Worm (Caenorhabditis elegans) whole organism, young adult: ENCODE results near the gene Y22D7AL.11.
A peak's percentile ranks its signal among the peaks of the same experiment; 100 is the strongest.

Experiments
- B0019.2 ChIP-seq: fragments of 200-800 bp; sonication (Bioruptor generic); conservative IDR thresholded peaks from 2 replicates; pipeline ENCODE4 v1.3.6; 2022; ENCODE audit warnings: missing genetic modification reagents, missing genetic modification characterization, missing compliant biosample characterization
- B0261.1 ChIP-seq: sonication (generic microtip); optimal IDR thresholded peaks from 2 replicates; lab custom pipeline; 2016; ENCODE audit warnings: mild to moderate bottlenecking, missing genetic modification characterization, moderate library complexity, missing compliant biosample characterization
- F49E8.2 ChIP-seq: sonication (generic microtip); optimal IDR thresholded peaks from 3 replicates; lab custom pipeline; 2017; ENCODE audit warnings: missing genetic modification characterization, mild to moderate bottlenecking, missing compliant biosample characterization, antibody characterized with exemption, moderate library complexity; ENCODE audit not compliant: insufficient read depth
- K11D2.4 ChIP-seq: fragments of 200-800 bp; sonication (Bioruptor generic); IDR thresholded peaks from 2 replicates; pipeline ENCODE4 v1.3.6; 2022; ENCODE audit warnings: missing genetic modification reagents, missing genetic modification characterization, missing compliant biosample characterization
- K12H6.12 ChIP-seq: fragments of 200-800 bp; sonication (Bioruptor generic); optimal IDR thresholded peaks from 2 replicates; lab custom pipeline; 2018; ENCODE audit warnings: mild to moderate bottlenecking, missing genetic modification characterization, missing compliant biosample characterization
- T07F8.4 ChIP-seq: sonication (generic microtip); optimal IDR thresholded peaks from 2 replicates; lab custom pipeline; 2016; ENCODE audit warnings: mild to moderate bottlenecking, missing genetic modification characterization, moderate library complexity, missing compliant biosample characterization
- T26A5.8 ChIP-seq: sonication (generic microtip); optimal IDR thresholded peaks from 2 replicates; lab custom pipeline; 2016; ENCODE audit warnings: missing genetic modification characterization, missing compliant biosample characterization
- Y79H2A.3 ChIP-seq: fragments of 200-800 bp; sonication (Bioruptor generic); conservative IDR thresholded peaks from 2 replicates; pipeline ENCODE4 v1.3.6; 2022; ENCODE audit warnings: missing genetic modification reagents, missing genetic modification characterization, missing compliant biosample characterization
- akir-1 ChIP-seq: fragments of 200-800 bp; sonication (Bioruptor generic); optimal IDR thresholded peaks from 2 replicates; lab custom pipeline; 2018; ENCODE audit warnings: mild to moderate bottlenecking, missing genetic modification characterization, moderate library complexity, missing compliant biosample characterization
- ama-1 ChIP-seq, 3 experiments: fragments of 150-350 bp in 1 of 3; sonication (generic microtip) in 2 of 3; optimal IDR thresholded peaks; 2 replicates each; lab custom pipeline; 2014 to 2018; ENCODE audit warnings: missing biosample characterization in 2 of 3, missing genetic modification characterization in 2 of 3, missing genetic modification reagents in 2 of 3
- aptf-3 ChIP-seq: fragments of 200-800 bp; sonication (Bioruptor generic); IDR thresholded peaks from 2 replicates; pipeline ENCODE4 v1.3.6; 2022; ENCODE audit warnings: missing genetic modification characterization, missing compliant biosample characterization
- athp-1 ChIP-seq: sonication (generic microtip); optimal IDR thresholded peaks from 2 replicates; lab custom pipeline; 2017; ENCODE audit warnings: mild to moderate bottlenecking, missing genetic modification characterization, missing compliant biosample characterization
- ceh-100 ChIP-seq: fragments of 200-800 bp; sonication (Bioruptor generic); IDR thresholded peaks from 2 replicates; pipeline ENCODE4 v1.3.6; 2022; ENCODE audit warnings: missing genetic modification reagents, missing genetic modification characterization, missing compliant biosample characterization
- ceh-27 ChIP-seq: fragments of 200-800 bp; sonication (Bioruptor generic); optimal IDR thresholded peaks from 2 replicates; lab custom pipeline; 2018; ENCODE audit warnings: mild to moderate bottlenecking, missing genetic modification characterization, moderate library complexity, missing compliant biosample characterization
- dox-1 ChIP-seq: fragments of 200-800 bp; sonication (Bioruptor generic); IDR thresholded peaks from 2 replicates; pipeline ENCODE4 v1.3.6; 2022; ENCODE audit warnings: missing genetic modification reagents, missing genetic modification characterization, missing compliant biosample characterization
- efl-1 ChIP-seq: fragments of 150-350 bp; optimal IDR thresholded peaks from 2 replicates; lab custom pipeline; 2014; ENCODE audit warnings: missing biosample characterization, missing genetic modification reagents, missing genetic modification characterization
- egl-18 ChIP-seq: fragments of 200-800 bp; sonication (Bioruptor generic); IDR thresholded peaks from 2 replicates; pipeline ENCODE4 v1.3.6; 2022; ENCODE audit warnings: missing genetic modification reagents, missing genetic modification characterization, missing compliant biosample characterization
- egrh-3 ChIP-seq: fragments of 200-800 bp; sonication (Bioruptor generic); IDR thresholded peaks from 2 replicates; pipeline ENCODE4 v1.3.6; 2022; ENCODE audit warnings: missing genetic modification reagents, missing genetic modification characterization, missing compliant biosample characterization
- fkh-3 ChIP-seq: sonication (generic microtip); optimal IDR thresholded peaks from 2 replicates; lab custom pipeline; 2016; ENCODE audit warnings: mild to moderate bottlenecking, missing genetic modification characterization, missing compliant biosample characterization
- hlh-12 ChIP-seq: sonication (generic microtip); optimal IDR thresholded peaks from 2 replicates; lab custom pipeline; 2016; ENCODE audit warnings: missing genetic modification characterization, missing compliant biosample characterization
- hlh-26 ChIP-seq: fragments of 200-800 bp; sonication (Bioruptor generic); conservative IDR thresholded peaks from 2 replicates; pipeline ENCODE4 v1.3.6; 2022; ENCODE audit warnings: missing genetic modification reagents, missing genetic modification characterization, missing compliant biosample characterization
- hmg-20 ChIP-seq: fragments of 200-800 bp; sonication (Bioruptor generic); IDR thresholded peaks from 2 replicates; pipeline ENCODE4 v1.3.6; 2022; ENCODE audit warnings: missing genetic modification reagents, missing genetic modification characterization, missing compliant biosample characterization
- lsl-1 ChIP-seq: fragments of 200-800 bp; sonication (Bioruptor generic); optimal IDR thresholded peaks from 2 replicates; lab custom pipeline; 2018; ENCODE audit warnings: mild to moderate bottlenecking, missing genetic modification characterization, moderate library complexity, missing compliant biosample characterization
- madf-3 ChIP-seq: fragments of 200-800 bp; sonication (Bioruptor generic); IDR thresholded peaks from 2 replicates; pipeline ENCODE4 v1.3.6; 2022; ENCODE audit warnings: missing genetic modification reagents, missing genetic modification characterization, missing compliant biosample characterization
- madf-8 ChIP-seq: fragments of 200-800 bp; sonication (Bioruptor generic); conservative IDR thresholded peaks from 2 replicates; pipeline ENCODE4 v1.3.6; 2022; ENCODE audit warnings: missing genetic modification reagents, missing genetic modification characterization, missing compliant biosample characterization
- mcd-1 ChIP-seq: fragments of 200-800 bp; sonication (Bioruptor generic); IDR thresholded peaks from 2 replicates; pipeline ENCODE4 v1.3.6; 2022; ENCODE audit warnings: missing genetic modification reagents, missing genetic modification characterization, missing compliant biosample characterization
- mel-28 ChIP-seq: sonication (generic microtip); optimal IDR thresholded peaks from 2 replicates; lab custom pipeline; 2016; ENCODE audit warnings: borderline replicate concordance, mild to moderate bottlenecking, missing genetic modification characterization, missing compliant biosample characterization
- mes-4 ChIP-seq: sonication (generic microtip); optimal IDR thresholded peaks from 2 replicates; lab custom pipeline; 2016; ENCODE audit warnings: missing genotype, missing genetic modification characterization, missing compliant biosample characterization
- nfya-2 ChIP-seq: fragments of 200-800 bp; sonication (Bioruptor generic); IDR thresholded peaks from 2 replicates; pipeline ENCODE4 v1.3.6; 2022; ENCODE audit warnings: missing genetic modification reagents, missing genetic modification characterization, missing compliant biosample characterization
- nhr-179 ChIP-seq: sonication (generic microtip); optimal IDR thresholded peaks from 2 replicates; lab custom pipeline; 2016; ENCODE audit warnings: mild to moderate bottlenecking, missing genetic modification characterization, missing compliant biosample characterization
- nhr-90 ChIP-seq: sonication (generic microtip); optimal IDR thresholded peaks from 2 replicates; lab custom pipeline; 2016; ENCODE audit warnings: missing genotype, mild to moderate bottlenecking, missing genetic modification characterization, missing compliant biosample characterization
- pha-4 ChIP-seq: fragments of 150-350 bp; sonication (generic microtip); optimal IDR thresholded peaks from 2 replicates; lab custom pipeline; 2014; ENCODE audit warnings: missing biosample characterization, missing genetic modification reagents, missing genetic modification characterization
- rcor-1 ChIP-seq: fragments of 200-800 bp; sonication (Bioruptor generic); IDR thresholded peaks from 2 replicates; pipeline ENCODE4 v1.3.6; 2022; ENCODE audit warnings: missing genetic modification reagents, missing genetic modification characterization, missing compliant biosample characterization
- rec-8 ChIP-seq, 2 experiments: sonication (generic microtip); optimal IDR thresholded peaks; 2 replicates each; lab custom pipeline; 2016; ENCODE audit warnings: mild to moderate bottlenecking in 2 of 2, missing genetic modification characterization in 2 of 2, missing genetic modification reagents in 2 of 2, missing genotype in 2 of 2, missing biosample characterization in 1 of 2, missing compliant biosample characterization in 1 of 2, moderate library complexity in 1 of 2
- snpc-1.3 ChIP-seq: sonication (generic microtip); optimal IDR thresholded peaks from 2 replicates; lab custom pipeline; 2017; ENCODE audit warnings: missing genetic modification characterization, mild to moderate bottlenecking, missing compliant biosample characterization, antibody characterized with exemption, moderate library complexity, missing genotype, missing genetic modification reagents; ENCODE audit not compliant: insufficient read depth
- snpc-4 ChIP-seq, 5 experiments: fragments of 150-350 bp in 1 of 5; sonication (generic microtip) in 4 of 5; optimal IDR thresholded peaks; 2 replicates each; lab custom pipeline; 2014 to 2018; ENCODE audit warnings: missing genetic modification characterization in 5 of 5, missing biosample characterization in 3 of 5, antibody characterized with exemption in 2 of 5, mild to moderate bottlenecking in 2 of 5, missing compliant biosample characterization in 2 of 5, missing genotype in 2 of 5, moderate library complexity in 2 of 5, missing genetic modification reagents in 1 of 5
- tbp1 ChIP-seq: fragments of 200-800 bp; sonication (Bioruptor generic); optimal IDR thresholded peaks from 2 replicates; lab custom pipeline; 2018; ENCODE audit warnings: mild to moderate bottlenecking, missing genetic modification characterization, missing compliant biosample characterization
- tlf-1 ChIP-seq: fragments of 200-800 bp; sonication (Bioruptor generic); optimal IDR thresholded peaks from 2 replicates; lab custom pipeline; 2018; ENCODE audit warnings: mild to moderate bottlenecking, missing genetic modification characterization, missing compliant biosample characterization
- unc-130 ChIP-seq: sonication (generic microtip); optimal IDR thresholded peaks from 2 replicates; lab custom pipeline; 2016; ENCODE audit warnings: missing genetic modification reagents, missing genetic modification characterization, missing compliant biosample characterization
- xnd-1 ChIP-seq: sonication (generic microtip); optimal IDR thresholded peaks from 2 replicates; lab custom pipeline; 2016; ENCODE audit warnings: missing genotype, missing genetic modification reagents, missing genetic modification characterization, missing compliant biosample characterization
- ztf-18 ChIP-seq: sonication (generic microtip); optimal IDR thresholded peaks from 2 replicates; lab custom pipeline; 2016; ENCODE audit warnings: missing genotype, mild to moderate bottlenecking, missing genetic modification characterization, missing compliant biosample characterization
- ztf-22 ChIP-seq: fragments of 200-800 bp; sonication (Bioruptor generic); optimal IDR thresholded peaks from 2 replicates; lab custom pipeline; 2018; ENCODE audit warnings: mild to moderate bottlenecking, missing genetic modification characterization, moderate library complexity, missing compliant biosample characterization
- ztf-26 ChIP-seq: sonication (generic microtip); optimal IDR thresholded peaks from 2 replicates; lab custom pipeline; 2017; ENCODE audit warnings: missing genetic modification characterization, missing compliant biosample characterization
- ztf-3 ChIP-seq: fragments of 200-800 bp; sonication (Bioruptor generic); optimal IDR thresholded peaks from 2 replicates; lab custom pipeline; 2018; ENCODE audit warnings: mild to moderate bottlenecking, missing genetic modification characterization, missing compliant biosample characterization

Y22D7AL.11 gene

ce11 chrIII:1600670-1601194, 33.4 kb downstream of the Y22D7AL.11 start, which contains the start of gene sms-3 (continued):
- peak; percentile 14; the same call in 1 of the 2 replicates for TF ChIP-seq aptf-3 (GFP tag; lab: Robert Waterston, UW)
- peak; percentile 78 for TF ChIP-seq B0019.2 (GFP tag; lab: Robert Waterston, UW)
- peak; percentile 29 for TF ChIP-seq T07F8.4 (tag; lab: Kevin White, UChicago)
- no peak for TF ChIP-seq K11D2.4 (GFP tag; lab: Robert Waterston, UW)
- TF ChIP-seq mes-4 = peak; percentile 57
- peak; percentile 66 for TF ChIP-seq unc-130 (GFP tag; lab: Kevin White, UChicago)
- TF ChIP-seq rec-8 (tag; optimal IDR thresholded peaks at IDR 0.05; lab: Kevin White, UChicago) = peak; percentile 64 to 82
- no peak for TF ChIP-seq ztf-22 (GFP tag; lab: Kevin White, UChicago)
- peak; percentile 41 for TF ChIP-seq F49E8.2 (tag; lab: Kevin White, UChicago)
- TF ChIP-seq akir-1 (GFP tag; lab: Kevin White, UChicago) = no peak
- TF ChIP-seq K12H6.12 = no peak
- TF ChIP-seq nhr-90 (tag; lab: Kevin White, UChicago) = peak; percentile 80
- no peak for TF ChIP-seq ama-1 (optimal IDR thresholded peaks at IDR 0.05; lab: Kevin White, UChicago)
- TF ChIP-seq ama-1 (GFP tag; optimal IDR thresholded peaks at IDR 0.05; lab: Kevin White, UChicago) = peak; percentile 41 to 72
- TF ChIP-seq snpc-1.3 (tag; lab: Kevin White, UChicago) = peak; percentile 64
- no peak for TF ChIP-seq rcor-1 (GFP tag; lab: Robert Waterston, UW)
- TF ChIP-seq nfya-2 (GFP tag; lab: Robert Waterston, UW) = no peak
- TF ChIP-seq lsl-1 (GFP tag; lab: Kevin White, UChicago) = peak; percentile 61
- peak; percentile 63 for TF ChIP-seq hlh-12 (tag; lab: Kevin White, UChicago)
- no peak for TF ChIP-seq tlf-1 (GFP tag; lab: Kevin White, UChicago)
- TF ChIP-seq ztf-26 (tag; lab: Kevin White, UChicago) = peak; percentile 33
- TF ChIP-seq xnd-1 (tag; lab: Kevin White, UChicago) = no peak
- no peak for TF ChIP-seq egrh-3 (GFP tag; lab: Robert Waterston, UW)
- TF ChIP-seq snpc-4 (GFP tag; optimal IDR thresholded peaks at IDR 0.05; lab: Kevin White, UChicago) = peak; percentile 50
- TF ChIP-seq snpc-4 (tag; optimal IDR thresholded peaks at IDR 0.05; lab: Kevin White, UChicago) = peak in 1 of 4 experiments; percentile 13
- no peak for TF ChIP-seq madf-8 (GFP tag; lab: Robert Waterston, UW)
- peak; percentile 97 for TF ChIP-seq tbp1
- no peak for TF ChIP-seq nhr-179
- TF ChIP-seq Y79H2A.3 (GFP tag; lab: Robert Waterston, UW) = no peak
- TF ChIP-seq mcd-1 (GFP tag; lab: Robert Waterston, UW) = peak; percentile 42; the same call in 1 of the 2 replicates
- TF ChIP-seq T26A5.8 (tag; lab: Kevin White, UChicago) = peak; percentile 12
- TF ChIP-seq efl-1 = no peak
- TF ChIP-seq dox-1 (GFP tag; lab: Robert Waterston, UW) = no peak; the same call in none of the 2 replicates
- peak; percentile 64 for TF ChIP-seq ztf-18 (tag; lab: Kevin White, UChicago)
- TF ChIP-seq B0261.1 (tag; lab: Kevin White, UChicago) = peak; percentile 81
- TF ChIP-seq pha-4 = no peak
- TF ChIP-seq athp-1 (tag; lab: Kevin White, UChicago) = peak; percentile 83
- TF ChIP-seq ceh-27 (GFP tag; lab: Kevin White, UChicago) = peak; percentile 0
- TF ChIP-seq hmg-20 = no peak
- no peak for TF ChIP-seq ztf-3 (GFP tag; lab: Kevin White, UChicago)
- TF ChIP-seq hlh-26 (GFP tag; lab: Robert Waterston, UW) = no peak
- no peak for TF ChIP-seq ceh-100 (GFP tag; lab: Robert Waterston, UW)
- TF ChIP-seq fkh-3 (tag; lab: Kevin White, UChicago) = peak; percentile 30
- TF ChIP-seq madf-3 (GFP tag; lab: Robert Waterston, UW) = no peak; the same call in none of the 2 replicates
- no peak for TF ChIP-seq egl-18
- TF ChIP-seq mel-28 = no peak
